Worm (Caenorhabditis elegans) whole organism, L3 larva: ENCODE data around the gene gtf-2A2.

Experiments
- R02D3.7 ChIP-seq: fragments of 150-350 bp; optimal IDR thresholded peaks from 2 replicates; lab custom pipeline; 2014; ENCODE audit warnings: missing biosample characterization, missing genetic modification characterization
- ZK546.5 ChIP-seq: sonication (generic microtip); optimal IDR thresholded peaks from 2 replicates; lab custom pipeline; 2017; ENCODE audit warnings: missing biosample characterization, missing genetic modification characterization
- aly-2 ChIP-seq: fragments of 150-350 bp; optimal IDR thresholded peaks from 2 replicates; lab custom pipeline; 2014; ENCODE audit warnings: missing biosample characterization, missing genetic modification characterization
- ama-1 ChIP-seq: fragments of 150-350 bp; optimal IDR thresholded peaks from 2 replicates; lab custom pipeline; 2018
- ceh-16 ChIP-seq: sonication (generic microtip); optimal IDR thresholded peaks from 2 replicates; lab custom pipeline; 2017; ENCODE audit warnings: missing biosample characterization, missing genetic modification characterization
- ceh-28 ChIP-seq: fragments of 150-350 bp; optimal IDR thresholded peaks from 2 replicates; lab custom pipeline; 2014; ENCODE audit warnings: missing biosample characterization, missing genetic modification reagents, missing genetic modification characterization
- ceh-82 ChIP-seq: fragments of 150-350 bp; optimal IDR thresholded peaks from 2 replicates; lab custom pipeline; 2014; ENCODE audit warnings: missing biosample characterization, missing genetic modification characterization
- ceh-9 ChIP-seq: sonication (generic microtip); optimal IDR thresholded peaks from 2 replicates; lab custom pipeline; 2018; ENCODE audit warnings: missing biosample characterization, missing genetic modification characterization
- daf-12 ChIP-seq: fragments of 150-350 bp; optimal IDR thresholded peaks from 2 replicates; lab custom pipeline; 2014; ENCODE audit warnings: missing biosample characterization, missing genetic modification reagents, missing genetic modification characterization
- egl-27 ChIP-seq: sonication (generic microtip); optimal IDR thresholded peaks from 4 replicates; lab custom pipeline; 2017; ENCODE audit warnings: missing biosample characterization, missing genetic modification reagents, missing genetic modification characterization
- egl-5 ChIP-seq: fragments of 150-350 bp; optimal IDR thresholded peaks from 2 replicates; lab custom pipeline; 2017; ENCODE audit warnings: missing biosample characterization, missing genetic modification reagents, missing genetic modification characterization, inconsistent platforms
- elt-1 ChIP-seq: fragments of 150-350 bp; optimal IDR thresholded peaks from 2 replicates; lab custom pipeline; 2014; ENCODE audit warnings: missing biosample characterization, missing genetic modification characterization
- elt-2 ChIP-seq: sonication (generic microtip); optimal IDR thresholded peaks from 2 replicates; lab custom pipeline; 2016; ENCODE audit warnings: missing genetic modification reagents, mild to moderate bottlenecking, missing genetic modification characterization, missing compliant biosample characterization
- elt-3 ChIP-seq, 3 experiments: fragments of 150-350 bp in 1 of 3; sonication (generic microtip) in 2 of 3; optimal IDR thresholded peaks; 2 replicates in 2 of 3; 4 replicates in 1 of 3; lab custom pipeline; 2014 to 2017; ENCODE audit warnings: missing biosample characterization in 3 of 3, missing genetic modification characterization in 3 of 3
- eor-1 ChIP-seq, 2 experiments: fragments of 150-350 bp; optimal IDR thresholded peaks; 2 replicates each; lab custom pipeline; 2014 to 2018; ENCODE audit warnings: missing biosample characterization in 2 of 2, missing genetic modification characterization in 2 of 2
- fkh-10 ChIP-seq: sonication (generic microtip); optimal IDR thresholded peaks from 2 replicates; lab custom pipeline; 2017; ENCODE audit warnings: missing biosample characterization, missing genetic modification reagents, missing genetic modification characterization
- fkh-2 ChIP-seq: fragments of 150-350 bp; optimal IDR thresholded peaks from 2 replicates; lab custom pipeline; 2014; ENCODE audit warnings: missing biosample characterization, missing genetic modification reagents, missing genetic modification characterization
- fos-1 ChIP-seq: fragments of 150-350 bp; optimal IDR thresholded peaks from 2 replicates; lab custom pipeline; 2014; ENCODE audit warnings: missing biosample characterization, missing genetic modification characterization
- hmg-11 ChIP-seq: sonication (generic microtip); optimal IDR thresholded peaks from 2 replicates; lab custom pipeline; 2016; ENCODE audit warnings: missing genetic modification characterization, missing compliant biosample characterization
- jun-1 ChIP-seq: fragments of 150-350 bp; optimal IDR thresholded peaks from 2 replicates; lab custom pipeline; 2014; ENCODE audit warnings: missing biosample characterization, missing genetic modification reagents, missing genetic modification characterization
- lin-15B ChIP-seq: fragments of 150-350 bp; optimal IDR thresholded peaks from 2 replicates; lab custom pipeline; 2014; ENCODE audit warnings: missing biosample characterization, missing genetic modification characterization
- lin-39 ChIP-seq: fragments of 150-350 bp; optimal IDR thresholded peaks from 2 replicates; lab custom pipeline; 2018; ENCODE audit warnings: missing biosample characterization, missing genetic modification reagents, missing genetic modification characterization
- lsy-12 ChIP-seq: sonication (generic microtip); optimal IDR thresholded peaks from 2 replicates; lab custom pipeline; 2016; ENCODE audit warnings: mild to moderate bottlenecking, missing genetic modification characterization, missing compliant biosample characterization
- mdl-1 ChIP-seq: fragments of 150-350 bp; optimal IDR thresholded peaks from 2 replicates; lab custom pipeline; 2014; ENCODE audit warnings: missing biosample characterization, missing genetic modification characterization
- mml-1 ChIP-seq: fragments of 150-350 bp; sonication (generic microtip); optimal IDR thresholded peaks from 3 replicates; lab custom pipeline; 2014; ENCODE audit warnings: missing biosample characterization, missing genetic modification characterization
- nfya-1 ChIP-seq: sonication (generic microtip); optimal IDR thresholded peaks from 2 replicates; lab custom pipeline; 2017; ENCODE audit warnings: missing genetic modification characterization, mild to moderate bottlenecking, missing compliant biosample characterization, antibody characterized with exemption, moderate library complexity; ENCODE audit not compliant: insufficient read depth
- nhr-12 ChIP-seq: fragments of 150-350 bp; optimal IDR thresholded peaks from 2 replicates; lab custom pipeline; 2014; ENCODE audit warnings: missing biosample characterization, missing genetic modification characterization
- nhr-23 ChIP-seq: fragments of 150-350 bp; optimal IDR thresholded peaks from 2 replicates; lab custom pipeline; 2014; ENCODE audit warnings: missing biosample characterization, missing genetic modification reagents, missing genetic modification characterization
- nhr-237 ChIP-seq: fragments of 150-350 bp; optimal IDR thresholded peaks from 2 replicates; lab custom pipeline; 2014; ENCODE audit warnings: missing biosample characterization, missing genetic modification characterization
- nhr-25 ChIP-seq: sonication (generic microtip); optimal IDR thresholded peaks from 2 replicates; lab custom pipeline; 2017; ENCODE audit warnings: missing biosample characterization, missing genetic modification characterization
- nhr-43 ChIP-seq: sonication (generic microtip); optimal IDR thresholded peaks from 2 replicates; lab custom pipeline; 2016; ENCODE audit warnings: mild to moderate bottlenecking, missing genetic modification characterization, missing compliant biosample characterization; ENCODE audit not compliant: poor library complexity, severe bottlenecking
- nhr-67 ChIP-seq: fragments of 150-350 bp; optimal IDR thresholded peaks from 2 replicates; lab custom pipeline; 2014; ENCODE audit warnings: missing biosample characterization, missing genetic modification characterization
- nhr-76 ChIP-seq: fragments of 150-350 bp; sonication (generic microtip); optimal IDR thresholded peaks from 5 replicates; lab custom pipeline; 2014; ENCODE audit warnings: missing biosample characterization, missing genetic modification characterization
- nhr-77 ChIP-seq: fragments of 150-350 bp; optimal IDR thresholded peaks from 2 replicates; lab custom pipeline; 2014; ENCODE audit warnings: missing biosample characterization, missing genetic modification characterization
- pha-4 ChIP-seq: fragments of 150-350 bp; optimal IDR thresholded peaks from 2 replicates; lab custom pipeline; 2014; ENCODE audit warnings: missing biosample characterization, missing genetic modification reagents, missing genetic modification characterization
- pqm-1 ChIP-seq: fragments of 150-350 bp; optimal IDR thresholded peaks from 2 replicates; lab custom pipeline; 2017; ENCODE audit warnings: missing biosample characterization, missing genetic modification characterization, inconsistent platforms
- sea-2 ChIP-seq: fragments of 150-350 bp; sonication (generic microtip); optimal IDR thresholded peaks from 4 replicates; lab custom pipeline; 2014; ENCODE audit warnings: missing biosample characterization, missing genetic modification reagents, missing genetic modification characterization
- skn-1 ChIP-seq: fragments of 150-350 bp; optimal IDR thresholded peaks from 2 replicates; lab custom pipeline; 2014; ENCODE audit warnings: missing biosample characterization, missing genetic modification characterization
- snpc-4 ChIP-seq: fragments of 150-350 bp; optimal IDR thresholded peaks from 2 replicates; lab custom pipeline; 2014; ENCODE audit warnings: missing biosample characterization, missing genetic modification characterization
- tbx-2 ChIP-seq: sonication (generic microtip); optimal IDR thresholded peaks from 2 replicates; lab custom pipeline; 2016; ENCODE audit warnings: mild to moderate bottlenecking, missing genetic modification characterization, missing compliant biosample characterization
- unc-39 ChIP-seq: sonication (generic microtip); optimal IDR thresholded peaks from 4 replicates; lab custom pipeline; 2017; ENCODE audit warnings: missing biosample characterization, missing genetic modification characterization
- unc-62 ChIP-seq: fragments of 150-350 bp; sonication (generic microtip); optimal IDR thresholded peaks from 4 replicates; lab custom pipeline; 2014; ENCODE audit warnings: missing biosample characterization, missing genetic modification reagents, missing genetic modification characterization
- zag-1 ChIP-seq: fragments of 150-350 bp; optimal IDR thresholded peaks from 2 replicates; lab custom pipeline; 2014; ENCODE audit warnings: missing biosample characterization, missing genetic modification characterization
- ztf-11 ChIP-seq: fragments of 150-350 bp; optimal IDR thresholded peaks from 2 replicates; lab custom pipeline; 2014; ENCODE audit warnings: missing biosample characterization, missing genetic modification characterization
- ztf-4 ChIP-seq: fragments of 150-350 bp; optimal IDR thresholded peaks from 2 replicates; lab custom pipeline; 2014; ENCODE audit warnings: missing biosample characterization, missing genetic modification characterization

gtf-2A2 gene

DNA sequence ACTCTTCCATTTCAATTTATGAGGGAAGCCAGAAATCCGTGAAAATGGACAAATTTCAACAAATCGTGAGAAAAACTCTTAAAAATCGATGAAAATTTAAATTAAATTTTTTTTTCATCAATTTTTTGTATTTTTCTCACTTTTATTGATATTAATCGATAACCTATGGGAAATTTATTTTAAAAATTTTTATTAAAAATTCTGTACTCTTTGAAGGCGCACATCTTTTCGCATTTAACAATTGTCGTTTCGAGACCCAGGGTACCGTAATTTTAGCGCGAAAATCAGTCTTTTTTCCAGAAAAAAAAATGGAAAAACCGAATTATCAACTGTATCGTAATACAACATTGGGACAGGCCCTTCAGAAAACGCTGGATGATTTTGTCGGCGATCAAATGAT is at the start of gene gtf-2A2:
Gene gtf-2A2 (plus strand): TSS at position 301 of the 400 bp plus-strand sequence.
- TF ChIP-seq snpc-4 (no peak), nhr-23 (tag; lab: Kevin White, UChicago) (no peak), elt-1 (tag; lab: Kevin White, UChicago) (no peak), nhr-77 (tag; lab: Kevin White, UChicago) (no peak), fos-1 (tag; lab: Kevin White, UChicago) (no peak), fkh-10 (no peak), hmg-11 (tag; lab: Kevin White, UChicago) (no peak), nhr-43 (no peak), ztf-4 (no peak), daf-12 (tag; lab: Kevin White, UChicago) (no peak), pha-4 (tag; lab: Kevin White, UChicago) (no peak), nhr-76 (no peak), ceh-9 (tag; lab: Kevin White, UChicago) (no peak), lin-15B (tag; lab: Kevin White, UChicago) (no peak), nfya-1 (tag; lab: Kevin White, UChicago) (no peak), ceh-16 (no peak)

DNA sequence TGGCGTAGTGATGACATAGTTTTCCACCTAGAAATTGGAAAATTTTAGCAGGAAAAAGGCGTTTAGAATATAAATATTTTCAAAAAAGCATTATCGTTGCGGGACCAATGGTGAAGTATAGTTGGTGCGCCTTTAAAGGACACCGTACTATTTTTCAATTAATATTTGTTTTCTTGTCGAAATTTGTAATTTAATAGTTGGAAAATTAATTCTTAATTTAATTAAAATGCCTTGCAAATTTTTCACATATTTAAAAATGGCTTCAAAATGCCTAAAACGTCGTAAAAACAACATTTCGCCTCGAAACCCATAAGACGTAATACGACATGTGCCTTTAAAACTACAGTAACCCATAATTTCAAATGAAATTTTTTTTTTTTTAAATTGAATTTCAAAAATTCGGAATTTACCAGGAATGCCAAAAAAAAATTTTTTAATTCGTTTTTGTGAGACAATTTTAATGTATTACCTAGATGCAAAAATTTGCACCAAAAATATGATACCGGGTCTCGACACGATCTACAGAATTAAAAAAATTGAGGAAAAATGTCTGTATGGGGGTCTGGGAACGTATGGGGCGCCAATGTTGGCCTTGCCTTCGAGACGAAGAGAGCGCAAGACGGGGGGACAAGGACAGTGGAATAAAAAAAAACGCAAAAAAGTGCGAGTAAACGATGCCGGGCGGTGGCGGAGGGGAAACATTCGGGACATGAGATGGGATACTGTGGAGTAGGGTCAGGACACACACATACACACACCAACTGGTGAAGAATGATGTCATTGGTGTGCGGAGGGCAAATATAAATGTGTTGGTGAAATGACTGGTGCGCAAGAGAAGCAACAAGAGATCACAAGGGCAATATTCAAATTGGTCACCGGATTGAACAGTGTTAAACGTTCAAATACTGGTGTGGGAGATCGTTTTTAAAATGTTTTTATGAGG is 48.9 kb upstream of the gtf-2A2 start, which contains the start of gene aakg-1:
Gene aakg-1 (minus strand): TSS at position 52 of the 943 bp plus-strand sequence.
- TF ChIP-seq nhr-67 (tag; lab: Kevin White, UChicago): no peak
- TF ChIP-seq ztf-4: no peak
- peak; percentile 22 for TF ChIP-seq nhr-25 (tag; lab: Kevin White, UChicago)
- TF ChIP-seq fkh-2 (tag; lab: Kevin White, UChicago): no peak
- TF ChIP-seq jun-1 (tag; lab: Kevin White, UChicago): no peak
- TF ChIP-seq elt-1 (tag; lab: Kevin White, UChicago): no peak
- TF ChIP-seq pha-4 (tag; lab: Kevin White, UChicago): peak; percentile 42
- TF ChIP-seq, all 47 proteins: peak for 2

ce11 chrIII:12583466-12583865 is 41.1 kb upstream of the gtf-2A2 start:
- TF ChIP-seq pqm-1 (tag; lab: Kevin White, UChicago) (peak; percentile 80), fkh-2 (tag; lab: Kevin White, UChicago) (peak; percentile 91), elt-2 (tag; lab: Kevin White, UChicago) (peak; percentile 63), ztf-4 (no peak), elt-3 (tag; optimal IDR thresholded peaks at IDR 0.05; lab: Kevin White, UChicago) (peak in 1 of 3 experiments; percentile 8), ceh-16 (no peak), ama-1 (lab: Kevin White, UChicago) (no peak), egl-27 (tag; lab: Kevin White, UChicago) (peak; percentile 90), nhr-77 (tag; lab: Kevin White, UChicago) (peak; percentile 53), fos-1 (tag; lab: Kevin White, UChicago) (no peak), zag-1 (tag; lab: Kevin White, UChicago) (peak; percentile 52), ceh-9 (tag; lab: Kevin White, UChicago) (no peak), unc-39 (tag; lab: Kevin White, UChicago) (no peak), lin-15B (tag; lab: Kevin White, UChicago) (peak; percentile 76), skn-1 (tag; lab: Kevin White, UChicago) (peak; percentile 86), tbx-2 (tag; lab: Kevin White, UChicago) (peak; percentile 67), lin-39 (peak; percentile 95), jun-1 (tag; lab: Kevin White, UChicago) (peak; percentile 88), lsy-12 (tag; lab: Kevin White, UChicago) (peak; percentile 39), aly-2 (tag; lab: Kevin White, UChicago) (no peak), nhr-12 (tag; lab: Kevin White, UChicago) (no peak), ceh-82 (tag; lab: Kevin White, UChicago) (peak; percentile 59), snpc-4 (peak; percentile 82), nhr-43 (peak; percentile 93), ztf-11 (no peak), nfya-1 (tag; lab: Kevin White, UChicago) (peak; percentile 99), ceh-28 (tag; lab: Kevin White, UChicago) (peak; percentile 91), eor-1 (tag; optimal IDR thresholded peaks at IDR 0.05; lab: Kevin White, UChicago) (no peak), mml-1 (tag; lab: Kevin White, UChicago) (peak; percentile 17), nhr-67 (tag; lab: Kevin White, UChicago) (no peak), egl-5 (tag; lab: Kevin White, UChicago) (peak; percentile 86), R02D3.7 (tag; lab: Kevin White, UChicago) (peak; percentile 73), sea-2 (no peak), elt-1 (tag; lab: Kevin White, UChicago) (no peak), nhr-25 (tag; lab: Kevin White, UChicago) (peak; percentile 92), nhr-76 (no peak), ZK546.5 (no peak), daf-12 (tag; lab: Kevin White, UChicago) (no peak), hmg-11 (tag; lab: Kevin White, UChicago) (peak; percentile 97), unc-62 (GFP tag; lab: Kevin White, UChicago) (peak; percentile 74), mdl-1 (tag; lab: Kevin White, UChicago) (peak; percentile 99), nhr-237 (tag; lab: Kevin White, UChicago) (no peak)
